Worm (Caenorhabditis elegans): ENCODE measurements around the gene srh-252.

Gene srh-252

ce11 chrV:17177967-17178366, 45.2 kb downstream of the srh-252 start, which contains the start of gene srsx-1:
Gene srsx-1, minus strand, starts transcription at chrV:17178067.
- TF ChIP-seq egl-27 (tag; optimal IDR thresholded peaks at IDR 0.05) = no peak
- TF ChIP-seq skn-1 (tag; optimal IDR thresholded peaks at IDR 0.05) = no peak

- TF ChIP-seq lin-39 (tag; optimal IDR thresholded peaks at IDR 0.05) (no peak), nhr-25 (tag; optimal IDR thresholded peaks at IDR 0.05) (no peak), pha-4 (tag; optimal IDR thresholded peaks at IDR 0.05) (no peak), egl-27 (tag; optimal IDR thresholded peaks at IDR 0.05) (no peak), ceh-82 (tag; optimal IDR thresholded peaks at IDR 0.05) (no peak), nhr-12 (tag; optimal IDR thresholded peaks at IDR 0.05) (no peak), snpc-4 (tag; optimal IDR thresholded peaks at IDR 0.05) (no peak), ceh-16 (tag; optimal IDR thresholded peaks at IDR 0.05) (no peak), nfya-1 (tag; optimal IDR thresholded peaks at IDR 0.05; ENCODE audit: insufficient read depth) (no peak), elt-2 (tag; optimal IDR thresholded peaks at IDR 0.05) (no peak), zag-1 (tag; optimal IDR thresholded peaks at IDR 0.05) (no peak), fkh-10 (GFP tag; optimal IDR thresholded peaks at IDR 0.05) (no peak), tbx-2 (tag; optimal IDR thresholded peaks at IDR 0.05) (no peak), eor-1 (tag; optimal IDR thresholded peaks at IDR 0.05) (no peak), ZK546.5 (tag; optimal IDR thresholded peaks at IDR 0.05) (no peak), lsy-12 (tag; optimal IDR thresholded peaks at IDR 0.05) (no peak)
Observed at ce11 chrV:17173738-17174137, 49.5 kb downstream of the srh-252 start, which contains the start of gene srbc-25. Gene srbc-25, plus strand, starts transcription at chrV:17174038.
